Fruit fly (Drosophila melanogaster) whole organism, embryonic: Measurements from ENCODE around the gene spz3.

ENCODE experiments used
- CG12071 ChIP-seq: fragments of 200-800 bp; sonication (Bioruptor generic); optimal IDR thresholded peaks from 3 replicates; lab custom pipeline; 2018; ENCODE audit warnings: missing biosample characterization, mild to moderate bottlenecking, missing genetic modification characterization
- CG12744 ChIP-seq: fragments of 200-800 bp; sonication (Bioruptor generic); optimal IDR thresholded peaks from 2 replicates; lab custom pipeline; 2016; ENCODE audit warnings: missing biosample characterization, missing genetic modification characterization
- CG13296 ChIP-seq: fragments of 200-800 bp; sonication (Bioruptor generic); optimal IDR thresholded peaks from 3 replicates; lab custom pipeline; 2018; ENCODE audit warnings: missing biosample characterization, mild to moderate bottlenecking, missing genetic modification characterization
- CG1603 ChIP-seq: fragments of 200-800 bp; sonication (Bioruptor generic); optimal IDR thresholded peaks from 2 replicates; lab custom pipeline; 2019; ENCODE audit warnings: missing biosample characterization, mild to moderate bottlenecking, missing genetic modification characterization, moderate library complexity
- CG18599 ChIP-seq: fragments of 200-800 bp; sonication (Bioruptor generic); optimal IDR thresholded peaks from 3 replicates; lab custom pipeline; 2017; ENCODE audit warnings: missing biosample characterization, missing genetic modification characterization, mild to moderate bottlenecking, moderate library complexity, missing genetic modification reagents
- CG18619 ChIP-seq: fragments of 200-800 bp; sonication (Bioruptor generic); optimal IDR thresholded peaks from 3 replicates; lab custom pipeline; 2017; ENCODE audit warnings: missing biosample characterization, mild to moderate bottlenecking, missing genetic modification characterization
- CG18764 ChIP-seq: fragments of 200-800 bp; sonication (Bioruptor generic); optimal IDR thresholded peaks from 3 replicates; lab custom pipeline; 2016; ENCODE audit warnings: missing biosample characterization, missing genetic modification characterization
- CG2120 ChIP-seq: fragments of 200-800 bp; sonication (Bioruptor generic); optimal IDR thresholded peaks from 3 replicates; lab custom pipeline; 2016; ENCODE audit warnings: missing biosample characterization, missing genetic modification characterization
- CG2202 ChIP-seq: fragments of 200-800 bp; sonication (Bioruptor generic); optimal IDR thresholded peaks from 2 replicates; lab custom pipeline; 2018; ENCODE audit warnings: missing biosample characterization, mild to moderate bottlenecking, missing genetic modification characterization
- CG34376 ChIP-seq: fragments of 200-800 bp; sonication (Bioruptor generic); optimal IDR thresholded peaks from 2 replicates; lab custom pipeline; 2018; ENCODE audit warnings: missing biosample characterization, mild to moderate bottlenecking, missing genetic modification characterization
- CG4617 ChIP-seq: fragments of 200-800 bp; sonication (Bioruptor generic); optimal IDR thresholded peaks from 3 replicates; lab custom pipeline; 2016; ENCODE audit warnings: missing biosample characterization, missing genetic modification characterization, borderline replicate concordance
- CG6683 ChIP-seq: fragments of 200-800 bp; sonication (Bioruptor generic); optimal IDR thresholded peaks from 2 replicates; lab custom pipeline; 2017; ENCODE audit warnings: missing biosample characterization, mild to moderate bottlenecking, missing genetic modification characterization, missing genetic modification reagents
- CG7372 ChIP-seq: fragments of 200-800 bp; sonication (Bioruptor generic); IDR thresholded peaks from 2 replicates; pipeline ENCODE4 v1.3.6; 2022; ENCODE audit warnings: missing biosample characterization, missing genetic modification characterization
- CG7839 ChIP-seq: fragments of 200-800 bp; sonication (Bioruptor generic); optimal IDR thresholded peaks from 3 replicates; lab custom pipeline; 2018; ENCODE audit warnings: missing biosample characterization, mild to moderate bottlenecking, missing genetic modification characterization, moderate library complexity
- CG9437 ChIP-seq: fragments of 200-800 bp; sonication (Bioruptor generic); optimal IDR thresholded peaks from 2 replicates; lab custom pipeline; 2018; ENCODE audit warnings: missing biosample characterization, mild to moderate bottlenecking, missing genetic modification characterization
- CG9727 ChIP-seq: fragments of 200-800 bp; sonication (Bioruptor generic); optimal IDR thresholded peaks from 3 replicates; lab custom pipeline; 2017; ENCODE audit warnings: missing biosample characterization, mild to moderate bottlenecking, missing genetic modification characterization
- CTCF ChIP-seq: fragments of 200-800 bp; sonication (Bioruptor generic); optimal IDR thresholded peaks from 2 replicates; lab custom pipeline; 2017; ENCODE audit warnings: missing biosample characterization, mild to moderate bottlenecking, missing genetic modification characterization, moderate library complexity
- Chrac-16 ChIP-seq: fragments of 200-800 bp; sonication (Bioruptor generic); optimal IDR thresholded peaks from 3 replicates; lab custom pipeline; 2016; ENCODE audit warnings: missing biosample characterization, missing genetic modification characterization
- Dek ChIP-seq: fragments of 200-800 bp; sonication (Bioruptor generic); optimal IDR thresholded peaks from 3 replicates; lab custom pipeline; 2019; ENCODE audit warnings: missing biosample characterization, mild to moderate bottlenecking, missing genetic modification characterization, moderate library complexity
- Dfd ChIP-seq, 2 experiments: fragments of >200 bp; optimal IDR thresholded peaks; 2 replicates each; lab custom pipeline; 2017; ENCODE audit warnings: missing biosample characterization in 2 of 2, missing genetic modification characterization in 2 of 2
- Doc3 ChIP-seq: fragments of 200-800 bp; sonication (Bioruptor generic); IDR thresholded peaks from 3 replicates; pipeline ENCODE4 v1.3.6; 2022; ENCODE audit warnings: missing biosample characterization, missing genetic modification characterization; ENCODE audit not compliant: partially characterized antibody
- E2f2 ChIP-seq: fragments of 200-800 bp; sonication (Bioruptor generic); IDR thresholded peaks from 2 replicates; pipeline ENCODE4 v1.3.6; 2022; ENCODE audit warnings: missing biosample characterization, missing genetic modification characterization
- Lhr ChIP-seq: fragments of 200-800 bp; sonication (Bioruptor generic); optimal IDR thresholded peaks from 3 replicates; lab custom pipeline; 2017; ENCODE audit warnings: mild to moderate bottlenecking, missing biosample characterization, missing genetic modification reagents, missing genetic modification characterization
- Lpt ChIP-seq: fragments of >200 bp; optimal IDR thresholded peaks from 2 replicates; lab custom pipeline; 2018; ENCODE audit warnings: missing biosample characterization, missing genetic modification characterization
- Med ChIP-seq: fragments of 200-800 bp; sonication (Bioruptor generic); peaks from one replicate; lab custom pipeline; 2016; ENCODE audit warnings: missing biosample characterization, missing genetic modification characterization, mild to moderate bottlenecking, inconsistent platforms, moderate library complexity
- NFAT ChIP-seq: fragments of 200-800 bp; sonication (Bioruptor generic); IDR thresholded peaks from 2 replicates; pipeline ENCODE4 v1.3.6; 2022; ENCODE audit warnings: missing biosample characterization, missing genetic modification characterization
- Neu2 ChIP-seq: fragments of 200-800 bp; sonication (Bioruptor generic); optimal IDR thresholded peaks from 3 replicates; lab custom pipeline; 2016; ENCODE audit warnings: missing biosample characterization, missing genetic modification characterization, borderline replicate concordance
- Ravus ChIP-seq: fragments of 200-800 bp; sonication (Bioruptor generic); IDR thresholded peaks from 2 replicates; pipeline ENCODE4 v1.3.6; 2022; ENCODE audit warnings: missing biosample characterization, missing genetic modification characterization
- Rx ChIP-seq: fragments of 200-800 bp; sonication (Bioruptor generic); IDR thresholded peaks from 2 replicates; pipeline ENCODE4 v1.3.6; 2022; ENCODE audit warnings: missing biosample characterization, missing genetic modification characterization
- Sin3A ChIP-seq: fragments of >200 bp; optimal IDR thresholded peaks from 2 replicates; lab custom pipeline; 2018
- Stat92E ChIP-seq, 3 experiments: fragments of >200 bp in 2 of 3; fragments of 200-800 bp in 1 of 3; sonication (Bioruptor generic) in 1 of 3; optimal IDR thresholded peaks; 2 replicates each; lab custom pipeline; 2017 to 2019; ENCODE audit warnings: missing biosample characterization in 3 of 3, missing genetic modification characterization in 3 of 3, mild to moderate bottlenecking in 1 of 3, moderate library complexity in 1 of 3
- abd-A ChIP-seq: fragments of 200-800 bp; sonication (Bioruptor generic); optimal IDR thresholded peaks from 3 replicates; lab custom pipeline; 2019; ENCODE audit warnings: missing biosample characterization, mild to moderate bottlenecking, missing genetic modification characterization, moderate library complexity
- ci ChIP-seq: fragments of 200-800 bp; sonication (Bioruptor generic); IDR thresholded peaks from 3 replicates; pipeline ENCODE4 v1.3.6; 2022; ENCODE audit warnings: missing biosample characterization, missing genetic modification characterization
- dysf ChIP-seq: fragments of 200-800 bp; sonication (Bioruptor generic); IDR thresholded peaks from 3 replicates; pipeline ENCODE4 v1.3.6; 2022; ENCODE audit warnings: missing biosample characterization, missing genetic modification characterization
- exex ChIP-seq: fragments of 200-800 bp; sonication (Bioruptor generic); optimal IDR thresholded peaks from 4 replicates; lab custom pipeline; 2018; ENCODE audit warnings: missing biosample characterization, mild to moderate bottlenecking, missing genetic modification characterization, moderate library complexity
- eyg ChIP-seq: fragments of 200-800 bp; sonication (Bioruptor generic); optimal IDR thresholded peaks from 3 replicates; lab custom pipeline; 2016; ENCODE audit warnings: missing biosample characterization, missing genetic modification characterization
- ftz-f1 ChIP-seq: fragments of 200-800 bp; sonication (Bioruptor generic); optimal IDR thresholded peaks from 2 replicates; lab custom pipeline; 2016; ENCODE audit warnings: missing biosample characterization, missing genetic modification characterization
- gem ChIP-seq: fragments of 200-800 bp; sonication (Bioruptor generic); optimal IDR thresholded peaks from 2 replicates; lab custom pipeline; 2019; ENCODE audit warnings: missing biosample characterization, mild to moderate bottlenecking, missing genetic modification characterization, moderate library complexity
- grn ChIP-seq: fragments of 200-800 bp; sonication (Bioruptor generic); optimal IDR thresholded peaks from 3 replicates; lab custom pipeline; 2017; ENCODE audit warnings: missing biosample characterization, missing genetic modification characterization
- jumu ChIP-seq: fragments of 200-800 bp; sonication (Bioruptor generic); optimal IDR thresholded peaks from 3 replicates; lab custom pipeline; 2016; ENCODE audit warnings: missing biosample characterization, missing genetic modification characterization
- kay ChIP-seq: fragments of 200-800 bp; sonication (Bioruptor generic); optimal IDR thresholded peaks from 2 replicates; lab custom pipeline; 2016; ENCODE audit warnings: missing biosample characterization, missing genetic modification characterization
- lilli ChIP-seq: fragments of 200-800 bp; sonication (Bioruptor generic); optimal IDR thresholded peaks from 3 replicates; lab custom pipeline; 2016; ENCODE audit warnings: missing biosample characterization, missing genetic modification characterization
- nerfin-2 ChIP-seq: fragments of 200-800 bp; sonication (Bioruptor generic); IDR thresholded peaks from 2 replicates; pipeline ENCODE4 v1.3.6; 2022; ENCODE audit warnings: missing biosample characterization, missing genetic modification characterization; ENCODE audit not compliant: partially characterized antibody
- peb ChIP-seq: fragments of 200-800 bp; sonication (Bioruptor generic); IDR thresholded peaks from 2 replicates; pipeline ENCODE4 v1.3.6; 2022; ENCODE audit warnings: missing biosample characterization, missing genetic modification characterization
- pum ChIP-seq: fragments of 200-800 bp; sonication (Bioruptor generic); optimal IDR thresholded peaks from 2 replicates; lab custom pipeline; 2016; ENCODE audit warnings: missing biosample characterization, missing genetic modification characterization
- slbo ChIP-seq: fragments of 200-800 bp; sonication (Bioruptor generic); IDR thresholded peaks from 2 replicates; pipeline ENCODE4 v1.3.6; 2022; ENCODE audit warnings: missing biosample characterization, missing genetic modification characterization
- so ChIP-seq: fragments of 200-800 bp; sonication (Bioruptor generic); IDR thresholded peaks from 3 replicates; pipeline ENCODE4 v1.3.6; 2022; ENCODE audit warnings: missing biosample characterization, missing genetic modification characterization
- sqz ChIP-seq: fragments of 200-800 bp; sonication (Bioruptor generic); optimal IDR thresholded peaks from 3 replicates; lab custom pipeline; 2018; ENCODE audit warnings: missing biosample characterization, mild to moderate bottlenecking, missing genetic modification characterization
- tgo ChIP-seq: fragments of 200-800 bp; sonication (Bioruptor generic); IDR thresholded peaks from 3 replicates; pipeline ENCODE4 v1.3.6; 2022; ENCODE audit warnings: missing biosample characterization, missing genetic modification characterization
- tx ChIP-seq: fragments of 200-800 bp; sonication (Bioruptor generic); optimal IDR thresholded peaks from 2 replicates; lab custom pipeline; 2016; ENCODE audit warnings: missing biosample characterization, missing genetic modification characterization
- vvl ChIP-seq: fragments of 200-800 bp; sonication (Bioruptor generic); IDR thresholded peaks from 2 replicates; pipeline ENCODE4 v1.3.6; 2022; ENCODE audit warnings: missing biosample characterization, missing genetic modification characterization
- yki ChIP-seq: fragments of >200 bp; optimal IDR thresholded peaks from 3 replicates; lab custom pipeline; 2018
- zfh1 ChIP-seq: fragments of 200-800 bp; sonication (Bioruptor generic); IDR thresholded peaks from 3 replicates; pipeline ENCODE4 v1.3.6; 2022; ENCODE audit warnings: missing biosample characterization, missing genetic modification characterization

Gene spz3

dm6 chr2L:7828901-7829300, 50.5 kb downstream of the spz3 start (continued):
- TF ChIP-seq Stat92E (GFP tag; optimal IDR thresholded peaks at IDR 0.05; lab: Kevin White, UChicago): no peak
- TF ChIP-seq CG18599 (GFP tag; lab: Kevin White, UChicago): peak; percentile 23
- TF ChIP-seq jumu: no peak
- TF ChIP-seq CG18764 (GFP tag; lab: Kevin White, UChicago): no peak
- no peak for TF ChIP-seq CG2120 (GFP tag; lab: Kevin White, UChicago)
- TF ChIP-seq grn (GFP tag; lab: Kevin White, UChicago): no peak
- no peak for TF ChIP-seq E2f2 (GFP tag; lab: Robert Waterston, UW)
- no peak for TF ChIP-seq Sin3A (lab: Kevin White, UChicago)
- TF ChIP-seq slbo (GFP tag; lab: Robert Waterston, UW): no peak
- no peak for TF ChIP-seq tx (GFP tag; lab: Kevin White, UChicago)
- no peak for TF ChIP-seq kay (GFP tag; lab: Kevin White, UChicago)
- no peak for TF ChIP-seq CG18619 (GFP tag; lab: Kevin White, UChicago)
- TF ChIP-seq Dfd (GFP tag; optimal IDR thresholded peaks at IDR 0.05; lab: Kevin White, UChicago): no peak
- no peak for TF ChIP-seq CG12744 (GFP tag; lab: Kevin White, UChicago)
- TF ChIP-seq Neu2: no peak
- no peak for TF ChIP-seq zfh1 (GFP tag; lab: Robert Waterston, UW)
- TF ChIP-seq Lpt (GFP tag; lab: Kevin White, UChicago): no peak
- no peak for TF ChIP-seq Ravus (GFP tag; lab: Robert Waterston, UW)
- peak; percentile 37 for TF ChIP-seq CG12071 (GFP tag; lab: Kevin White, UChicago)
- no peak for TF ChIP-seq Rx (GFP tag; lab: Robert Waterston, UW)
- TF ChIP-seq gem (tag; lab: Kevin White, UChicago): no peak
- TF ChIP-seq ftz-f1 (GFP tag; lab: Kevin White, UChicago): peak; percentile 70
- TF ChIP-seq eyg (GFP tag; lab: Kevin White, UChicago): no peak
- TF ChIP-seq CG9437 (GFP tag; lab: Kevin White, UChicago): no peak
- no peak for TF ChIP-seq nerfin-2
- no peak for TF ChIP-seq CG34376 (GFP tag; lab: Kevin White, UChicago)
- no peak for TF ChIP-seq abd-A (tag; lab: Kevin White, UChicago)
- no peak for TF ChIP-seq Med (GFP tag; lab: Kevin White, UChicago)
- no peak for TF ChIP-seq Lhr
- TF ChIP-seq tgo (GFP tag; lab: Robert Waterston, UW): no peak
- peak; percentile 26 for TF ChIP-seq CG1603 (tag; lab: Kevin White, UChicago)
- no peak for TF ChIP-seq Doc3 (GFP tag; lab: Robert Waterston, UW)
- TF ChIP-seq vvl (GFP tag; lab: Robert Waterston, UW): 0 out of 2 replicates have a peak, but pooled peaks have one; percentile 51
- no peak for TF ChIP-seq exex
- TF ChIP-seq CG6683 (GFP tag; lab: Kevin White, UChicago): no peak
- no peak for TF ChIP-seq CG7372 (GFP tag; lab: Robert Waterston, UW)
- peak; percentile 47 for TF ChIP-seq CG13296 (GFP tag; lab: Kevin White, UChicago)
- no peak for TF ChIP-seq CG4617 (GFP tag; lab: Kevin White, UChicago)
- peak; percentile 51 for TF ChIP-seq yki (lab: Kevin White, UChicago)
- TF ChIP-seq CTCF (GFP tag; lab: Kevin White, UChicago): no peak
- no peak for TF ChIP-seq lilli (GFP tag; lab: Kevin White, UChicago)
- TF ChIP-seq NFAT (GFP tag; lab: Robert Waterston, UW): no peak
- TF ChIP-seq sqz (GFP tag; lab: Kevin White, UChicago): peak; percentile 17
- peak; percentile 48; the same call in 1 of the 3 replicates for TF ChIP-seq ci (GFP tag; lab: Robert Waterston, UW)
- TF ChIP-seq dysf: no peak
- no peak for TF ChIP-seq CG2202
- TF ChIP-seq Dek (tag; lab: Kevin White, UChicago): no peak
- peak; percentile 24; the same call in 1 of the 3 replicates for TF ChIP-seq so (GFP tag; lab: Robert Waterston, UW)
- TF ChIP-seq Chrac-16 (GFP tag; lab: Kevin White, UChicago): no peak
- no peak for TF ChIP-seq peb (GFP tag; lab: Robert Waterston, UW)
- no peak for TF ChIP-seq CG7839 (tag; lab: Kevin White, UChicago)
- TF ChIP-seq pum: no peak
- no peak for TF ChIP-seq CG9727 (GFP tag; lab: Kevin White, UChicago)
